Fruit fly (Drosophila melanogaster): ENCODE results near the gene IPIP.

DNA sequence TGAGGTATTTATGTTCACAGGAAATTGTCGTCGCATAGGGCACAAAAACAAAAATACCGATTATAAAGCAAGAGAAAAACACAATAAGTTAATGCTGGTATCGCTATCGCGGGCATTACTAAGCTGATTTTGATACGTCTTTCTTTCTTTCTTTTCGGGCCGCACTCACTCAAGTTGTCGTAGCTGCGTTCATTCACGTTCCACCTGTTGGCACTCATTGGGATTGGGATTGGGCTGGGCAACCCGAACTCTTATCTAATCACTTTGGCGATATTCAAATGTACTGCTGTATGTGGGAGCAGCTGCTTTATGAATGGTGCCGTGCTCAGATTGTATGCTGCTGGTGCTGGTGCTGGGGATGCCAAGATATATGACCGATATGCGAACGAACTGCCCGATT lies 36.9 kb downstream of the IPIP start:
- TF ChIP-seq pan (optimal IDR thresholded peaks at IDR 0.05) (no peak), psq (optimal IDR thresholded peaks at IDR 0.05) (no peak), EcR (GFP tag; optimal IDR thresholded peaks at IDR 0.05) (no peak), Dll (optimal IDR thresholded peaks at IDR 0.05) (no peak), usp (GFP tag; optimal IDR thresholded peaks at IDR 0.05) (no peak)

Measured in whole organism.